Fruit fly (Drosophila melanogaster): Measurements from ENCODE around the gene mri.

Gene mri

dm6 chr3L:205723-206284 lies 5.8 kb downstream of the mri start, which contains the start of the genes Gk1 and CG13876 (continued):
- TF ChIP-seq tup (GFP tag; optimal IDR thresholded peaks at IDR 0.05) (peak; percentile 73), Six4 (GFP tag; optimal IDR thresholded peaks at IDR 0.05) (peak; percentile 86), Aef1 (GFP tag; IDR thresholded peaks at IDR 0.05) (peak; percentile 90), wek (GFP tag; optimal IDR thresholded peaks at IDR 0.05) (peak; percentile 51), seq (GFP tag; IDR thresholded peaks at IDR 0.05) (peak; percentile 92), eve (GFP tag; optimal IDR thresholded peaks at IDR 0.05) (no peak), her (GFP tag; optimal IDR thresholded peaks at IDR 0.05) (peak; percentile 47), chm (GFP tag; IDR thresholded peaks at IDR 0.05) (peak; percentile 96), maf-S (GFP tag; optimal IDR thresholded peaks at IDR 0.05) (peak; percentile 28), eyg (GFP tag; optimal IDR thresholded peaks at IDR 0.05) (no peak), ftz-f1 (GFP tag; optimal IDR thresholded peaks at IDR 0.05) (no peak), dmrt99B (tag; optimal IDR thresholded peaks at IDR 0.05) (peak; percentile 96), CG17912 (GFP tag; optimal IDR thresholded peaks at IDR 0.05) (peak; percentile 86), fd102C (GFP tag; optimal IDR thresholded peaks at IDR 0.05) (peak; percentile 69), pfk (GFP tag; optimal IDR thresholded peaks at IDR 0.05) (peak; percentile 66), zen2 (GFP tag; IDR thresholded peaks at IDR 0.05; ENCODE audit: partially characterized antibody) (no peak), CG8924 (tag; optimal IDR thresholded peaks at IDR 0.05) (peak; percentile 98), BtbVII (GFP tag; optimal IDR thresholded peaks at IDR 0.05) (peak; percentile 97), CG7372 (GFP tag; IDR thresholded peaks at IDR 0.05) (peak; percentile 93), CG14710 (tag; optimal IDR thresholded peaks at IDR 0.05) (peak; percentile 100), Bgb (GFP tag; IDR thresholded peaks at IDR 0.05; ENCODE audit: partially characterized antibody) (no peak), br (optimal IDR thresholded peaks at IDR 0.05) (no peak), sd (tag; optimal IDR thresholded peaks at IDR 0.05) (peak; percentile 94), mirr (GFP tag; optimal IDR thresholded peaks at IDR 0.05) (peak; percentile 96), CG10366 (GFP tag; IDR thresholded peaks at IDR 0.05) (peak; percentile 93), CG18619 (GFP tag; optimal IDR thresholded peaks at IDR 0.05) (peak; percentile 94), Hsf (GFP tag; optimal IDR thresholded peaks at IDR 0.05) (peak; percentile 67), ash1 (GFP tag; optimal IDR thresholded peaks at IDR 0.05) (no peak), CG11723 (GFP tag; optimal IDR thresholded peaks at IDR 0.05) (no peak), peb (GFP tag; IDR thresholded peaks at IDR 0.05) (peak; percentile 78), Ets97D (GFP tag; optimal IDR thresholded peaks at IDR 0.05) (peak; percentile 25), Doc3 (GFP tag; IDR thresholded peaks at IDR 0.05; ENCODE audit: partially characterized antibody) (no peak), CG2129 (GFP tag; IDR thresholded peaks at IDR 0.05; ENCODE audit: partially characterized antibody) (no peak), mam (GFP tag; optimal IDR thresholded peaks at IDR 0.05) (peak; percentile 47), sisA (GFP tag; IDR thresholded peaks at IDR 0.05) (peak; percentile 81), az2 (GFP tag; optimal IDR thresholded peaks at IDR 0.05) (peak; percentile 87), CG11247 (GFP tag; IDR thresholded peaks at IDR 0.05) (peak; percentile 91), jing (GFP tag; optimal IDR thresholded peaks at IDR 0.05) (no peak), fd96Cb (tag; optimal IDR thresholded peaks at IDR 0.05) (peak; percentile 92), h (optimal IDR thresholded peaks at IDR 0.05) (no peak), HLH4C (GFP tag; IDR thresholded peaks at IDR 0.05; ENCODE audit: partially characterized antibody) (no peak), Sry-δ (GFP tag; optimal IDR thresholded peaks at IDR 0.05) (no peak), CG5180 (GFP tag; optimal IDR thresholded peaks at IDR 0.05) (peak; percentile 86), CG2889 (GFP tag; IDR thresholded peaks at IDR 0.05) (peak; percentile 69), grn (GFP tag; optimal IDR thresholded peaks at IDR 0.05) (peak; percentile 78), gsb (GFP tag; IDR thresholded peaks at IDR 0.05) (peak; percentile 84), ranshi (GFP tag; IDR thresholded peaks at IDR 0.05) (peak; percentile 94), Hmx (GFP tag; optimal IDR thresholded peaks at IDR 0.05) (no peak), CG1233 (GFP tag; optimal IDR thresholded peaks at IDR 0.05) (peak; percentile 94), CG12236 (GFP tag; optimal IDR thresholded peaks at IDR 0.05) (no peak), Nf-YB (GFP tag; optimal IDR thresholded peaks at IDR 0.05) (peak; percentile 85)

Data from whole organism, embryonic.